Worm (Caenorhabditis elegans) whole organism, mixed stage, embryonic: Measurements from ENCODE around the gene pals-34.

Experiments
- mep-1 ChIP-seq: fragments of 150-350 bp; optimal IDR thresholded peaks from 2 replicates; lab custom pipeline; 2017; ENCODE audit warnings: missing biosample characterization, missing genetic modification reagents, missing genetic modification characterization, inconsistent platforms
- nhr-237 ChIP-seq: fragments of 150-350 bp; optimal IDR thresholded peaks from 2 replicates; lab custom pipeline; 2014; ENCODE audit warnings: missing biosample characterization, missing genetic modification characterization
- nhr-76 ChIP-seq: sonication (generic microtip); optimal IDR thresholded peaks from 2 replicates; lab custom pipeline; 2017; ENCODE audit warnings: missing biosample characterization, missing genetic modification characterization
- sem-2 ChIP-seq: fragments of 200-800 bp; sonication (Bioruptor generic); optimal IDR thresholded peaks from 2 replicates; lab custom pipeline; 2018; ENCODE audit warnings: mild to moderate bottlenecking, missing genetic modification characterization, missing compliant biosample characterization
- unc-39 ChIP-seq: fragments of 150-350 bp; optimal IDR thresholded peaks from 2 replicates; lab custom pipeline; 2014; ENCODE audit warnings: missing biosample characterization, missing genetic modification characterization
- ztf-11 ChIP-seq: fragments of 150-350 bp; optimal IDR thresholded peaks from 2 replicates; lab custom pipeline; 2014; ENCODE audit warnings: missing biosample characterization, missing genetic modification characterization

DNA sequence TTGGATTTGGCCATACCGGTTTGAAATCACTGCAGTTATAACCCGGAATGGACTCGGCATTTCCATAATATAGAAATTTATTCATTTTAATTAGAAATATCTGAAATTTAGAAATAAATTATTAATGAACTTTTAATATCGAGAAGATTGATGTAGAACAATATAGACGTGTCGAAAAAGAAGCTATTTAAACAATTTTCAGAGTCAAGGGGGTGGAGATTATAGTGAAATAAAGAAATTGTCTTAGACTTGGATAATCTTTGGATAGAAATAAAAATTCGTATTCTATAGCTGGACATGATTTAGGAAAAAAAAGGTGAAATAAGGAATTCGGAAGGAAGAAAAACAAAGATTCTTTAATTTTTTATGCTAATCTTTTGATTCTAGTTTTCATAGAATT is 16.0 kb downstream of the pals-34 start, which contains the start of gene srt-53:
- no peak for TF ChIP-seq ztf-11 (tag; lab: Kevin White, UChicago)
- no peak for TF ChIP-seq sem-2 (GFP tag; lab: Kevin White, UChicago)
- no peak for TF ChIP-seq unc-39 (tag; lab: Kevin White, UChicago)
- TF ChIP-seq nhr-237 (tag; lab: Kevin White, UChicago): no peak
- no peak for TF ChIP-seq mep-1 (tag; lab: Kevin White, UChicago)
- no peak for TF ChIP-seq nhr-76 (tag; lab: Kevin White, UChicago)
